Fruit fly (Drosophila melanogaster): Measurements from ENCODE around the gene Vha100-4.
A peak's percentile ranks its signal among the peaks of the same experiment; 100 is the strongest.

Gene Vha100-4

DNA sequence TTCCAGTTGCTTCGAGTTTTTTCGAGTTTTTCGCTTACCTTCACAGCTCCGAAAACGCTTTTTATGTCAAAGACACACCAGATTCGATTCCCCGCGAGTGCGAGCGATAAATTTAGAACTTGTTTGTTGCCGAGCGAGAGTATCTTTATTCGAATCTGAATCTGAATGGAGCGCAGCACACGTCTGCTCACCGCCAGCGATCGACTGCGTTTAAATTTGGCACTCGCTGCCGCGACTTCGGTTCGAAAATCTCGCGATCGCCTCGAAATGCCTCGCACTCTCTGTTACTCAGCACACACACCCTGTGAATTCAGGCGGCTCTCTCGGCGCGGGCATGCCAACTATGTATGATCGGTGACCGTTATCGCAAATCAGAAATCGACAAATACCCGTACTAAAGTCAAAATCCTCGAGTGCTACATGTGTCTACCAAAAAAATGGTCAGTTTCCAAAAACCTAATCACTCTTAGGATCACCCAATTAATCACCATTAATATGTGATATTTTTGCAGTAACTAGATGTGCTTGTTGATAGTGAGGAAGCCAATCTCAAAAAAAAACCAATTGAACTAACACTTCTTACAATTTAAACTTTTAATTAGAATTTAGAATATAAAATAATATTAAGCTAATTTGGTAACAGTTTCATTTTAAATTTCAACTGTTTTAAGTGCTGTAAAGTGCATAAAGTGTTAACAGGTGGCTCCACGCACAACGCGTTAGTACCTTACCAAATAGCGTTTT lies 9.5 kb upstream of the Vha100-4 start, which contains the start of gene Vha100-2 (continued):
- TF ChIP-seq GATAe (GFP tag; conservative IDR thresholded peaks at IDR 0.05) (0 out of 2 replicates have a peak, but pooled peaks have one; percentile 18), Dbx (GFP tag; IDR thresholded peaks at IDR 0.05) (peak; percentile 51; the same call in 1 of the 3 replicates), Med (GFP tag) (peak; percentile 91), tgo (GFP tag; IDR thresholded peaks at IDR 0.05) (peak; percentile 24; the same call in 1 of the 3 replicates), CTCF (GFP tag; optimal IDR thresholded peaks at IDR 0.05) (peak; percentile 39), rib (GFP tag; IDR thresholded peaks at IDR 0.05) (peak; percentile 81), wdn (GFP tag; IDR thresholded peaks at IDR 0.05) (no peak), CG32767 (GFP tag; IDR thresholded peaks at IDR 0.05) (peak; percentile 30; the same call in 1 of the 2 replicates), CG4424 (GFP tag; optimal IDR thresholded peaks at IDR 0.05) (peak; percentile 23), prd (optimal IDR thresholded peaks at IDR 0.05) (no peak), prd (GFP tag; IDR thresholded peaks at IDR 0.05) (peak; percentile 59), Fer3 (tag; optimal IDR thresholded peaks at IDR 0.05) (peak; percentile 39), exex (tag; optimal IDR thresholded peaks at IDR 0.05) (no peak), CG2116 (GFP tag; optimal IDR thresholded peaks at IDR 0.05) (peak; percentile 20), CG9609 (GFP tag; optimal IDR thresholded peaks at IDR 0.05) (no peak), CG13624 (GFP tag; optimal IDR thresholded peaks at IDR 0.05) (no peak), CG11247 (GFP tag; IDR thresholded peaks at IDR 0.05) (peak; percentile 46), CkIIα-i1 (GFP tag; IDR thresholded peaks at IDR 0.05) (no peak), CG13894 (tag; optimal IDR thresholded peaks at IDR 0.05) (peak; percentile 44), tin (GFP tag; optimal IDR thresholded peaks at IDR 0.05) (no peak), sob (GFP tag; IDR thresholded peaks at IDR 0.05) (peak; percentile 43), Xrp1 (GFP tag; IDR thresholded peaks at IDR 0.05) (0 out of 2 replicates have a peak, but pooled peaks have one; percentile 6), Rfx (GFP tag; IDR thresholded peaks at IDR 0.05) (peak; percentile 64), CG13287 (GFP tag; IDR thresholded peaks at IDR 0.05; ENCODE audit: partially characterized antibody) (peak; percentile 7; the same call in 1 of the 2 replicates), fu2 (GFP tag; optimal IDR thresholded peaks at IDR 0.05) (no peak), inv (GFP tag; IDR thresholded peaks at IDR 0.05; ENCODE audit: partially characterized antibody) (no peak), amos (GFP tag; IDR thresholded peaks at IDR 0.05; ENCODE audit: partially characterized antibody) (peak; percentile 51; the same call in 1 of the 2 replicates), CG2202 (tag; optimal IDR thresholded peaks at IDR 0.05) (no peak), onecut (GFP tag; IDR thresholded peaks at IDR 0.05) (0 out of 2 replicates have a peak, but pooled peaks have one; percentile 28), Nf-YB (GFP tag; optimal IDR thresholded peaks at IDR 0.05) (peak; percentile 36), vnd (GFP tag; IDR thresholded peaks at IDR 0.05; ENCODE audit: partially characterized antibody) (no peak), CG31224 (GFP tag; IDR thresholded peaks at IDR 0.05) (no peak), pnt (GFP tag; optimal IDR thresholded peaks at IDR 0.05) (no peak), CG3281 (GFP tag; optimal IDR thresholded peaks at IDR 0.05) (peak; percentile 26), Sry-β (GFP tag; optimal IDR thresholded peaks at IDR 0.05) (no peak), Ptx1 (GFP tag; IDR thresholded peaks at IDR 0.05) (0 out of 2 replicates have a peak, but pooled peaks have one; percentile 20), mld (GFP tag; IDR thresholded peaks at IDR 0.05; ENCODE audit: partially characterized antibody) (0 out of 3 replicates have a peak, but pooled peaks have one; percentile 16), CG8290 (GFP tag; optimal IDR thresholded peaks at IDR 0.05) (no peak), CG8290 (tag; optimal IDR thresholded peaks at IDR 0.05) (peak in 1 of 2 experiments; percentile 85), CG12659 (GFP tag; optimal IDR thresholded peaks at IDR 0.05) (peak; percentile 61), Eip74EF (GFP tag; optimal IDR thresholded peaks at IDR 0.05) (no peak), CG15514 (GFP tag; optimal IDR thresholded peaks at IDR 0.05) (peak; percentile 32), nmo (GFP tag; optimal IDR thresholded peaks at IDR 0.05) (peak; percentile 54), Ravus (GFP tag; IDR thresholded peaks at IDR 0.05) (no peak), CG10462 (GFP tag; optimal IDR thresholded peaks at IDR 0.05) (peak; percentile 3), CG13123 (GFP tag; optimal IDR thresholded peaks at IDR 0.05) (no peak), Asciz (GFP tag; optimal IDR thresholded peaks at IDR 0.05) (no peak), CG42726 (GFP tag; IDR thresholded peaks at IDR 0.05; ENCODE audit: partially characterized antibody) (peak; percentile 26; the same call in 1 of the 2 replicates), C15 (GFP tag; IDR thresholded peaks at IDR 0.05) (no peak)

Measured in whole organism, embryonic.